Comparison of ENCODE assay signal across 3 fruit fly cellular contexts in genomic region chr3L:14028485-14029384, dm6.
TF ChIP-seq lines count a peak whose summit lies in the region.

Gene Ptip, minus strand, starts transcription at chr3L:14029121.

TF ChIP-seq in whole organism, embryonic, 481 proteins besides CTCF, POLR2A, EP300 and RAD21 (continued from another document and continues in another):
- peak; percentile 99 for TF ChIP-seq BEAF-32 (GFP tag; optimal IDR thresholded peaks at IDR 0.05; lab: Kevin White, UChicago)
- peak; percentile 71 for TF ChIP-seq CG8478 (optimal IDR thresholded peaks at IDR 0.05; lab: Kevin White, UChicago)
- TF ChIP-seq gce (GFP tag; IDR thresholded peaks at IDR 0.05; lab: Robert Waterston, UW): no peak
- peak; percentile 31; the same call in 1 of the 2 replicates for TF ChIP-seq sob (GFP tag; IDR thresholded peaks at IDR 0.05; lab: Robert Waterston, UW)
- peak; percentile 96 for TF ChIP-seq Scr (GFP tag; IDR thresholded peaks at IDR 0.05; lab: Robert Waterston, UW; ENCODE audit: partially characterized antibody)
- TF ChIP-seq az2 (GFP tag; optimal IDR thresholded peaks at IDR 0.05; lab: Kevin White, UChicago): no peak
- TF ChIP-seq NK7.1 (GFP tag; optimal IDR thresholded peaks at IDR 0.05; lab: Kevin White, UChicago): peak; percentile 1
- peak; percentile 35 for TF ChIP-seq Side (GFP tag; optimal IDR thresholded peaks at IDR 0.05; lab: Kevin White, UChicago)
- peak; percentile 75 for TF ChIP-seq Rfx (GFP tag; IDR thresholded peaks at IDR 0.05; lab: Robert Waterston, UW)
- TF ChIP-seq ap (GFP tag; IDR thresholded peaks at IDR 0.05; lab: Robert Waterston, UW): no peak
- TF ChIP-seq CG31224 (GFP tag; IDR thresholded peaks at IDR 0.05; lab: Robert Waterston, UW): no peak
- TF ChIP-seq Xrp1 (GFP tag; IDR thresholded peaks at IDR 0.05; lab: Robert Waterston, UW): peak; percentile 44; the same call in 1 of the 2 replicates
- TF ChIP-seq Hmx (GFP tag; optimal IDR thresholded peaks at IDR 0.05; lab: Kevin White, UChicago): no peak
- TF ChIP-seq gro (GFP tag; optimal IDR thresholded peaks at IDR 0.05; lab: Kevin White, UChicago): peak; percentile 55
- TF ChIP-seq CG15011 (GFP tag; optimal IDR thresholded peaks at IDR 0.05; lab: Kevin White, UChicago): no peak
- TF ChIP-seq CG5953 (GFP tag; IDR thresholded peaks at IDR 0.05; lab: Robert Waterston, UW): no peak
- TF ChIP-seq ranshi (GFP tag; IDR thresholded peaks at IDR 0.05; lab: Robert Waterston, UW): no peak; the same call in 1 of the 2 replicates
- no peak for TF ChIP-seq CG10654 (GFP tag; optimal IDR thresholded peaks at IDR 0.05; lab: Kevin White, UChicago)
- peak; percentile 52 for TF ChIP-seq CG12659 (GFP tag; optimal IDR thresholded peaks at IDR 0.05; lab: Kevin White, UChicago)
- TF ChIP-seq CG7745 (tag; optimal IDR thresholded peaks at IDR 0.05; lab: Kevin White, UChicago): no peak
- TF ChIP-seq CG17385 (GFP tag; optimal IDR thresholded peaks at IDR 0.05; lab: Kevin White, UChicago): peak; percentile 65
- TF ChIP-seq run (tag; optimal IDR thresholded peaks at IDR 0.05; lab: Kevin White, UChicago): no peak
- TF ChIP-seq so (GFP tag; IDR thresholded peaks at IDR 0.05; lab: Robert Waterston, UW): no peak
- no peak for TF ChIP-seq D19B (GFP tag; optimal IDR thresholded peaks at IDR 0.05; lab: Kevin White, UChicago)
- no peak for TF ChIP-seq Neu2 (GFP tag; optimal IDR thresholded peaks at IDR 0.05; lab: Kevin White, UChicago; ENCODE audit: borderline replicate concordance)
- TF ChIP-seq CG2202 (tag; optimal IDR thresholded peaks at IDR 0.05; lab: Kevin White, UChicago): peak; percentile 16
- TF ChIP-seq CG6765 (GFP tag; optimal IDR thresholded peaks at IDR 0.05; lab: Kevin White, UChicago): peak; percentile 22
- TF ChIP-seq Lim3 (GFP tag; IDR thresholded peaks at IDR 0.05; lab: Robert Waterston, UW): no peak
- no peak for TF ChIP-seq cas (GFP tag; IDR thresholded peaks at IDR 0.05; lab: Robert Waterston, UW)
- peak; percentile 40 for TF ChIP-seq CG10267 (tag; optimal IDR thresholded peaks at IDR 0.05; lab: Kevin White, UChicago)
- no peak for TF ChIP-seq CG4854 (GFP tag; optimal IDR thresholded peaks at IDR 0.05; lab: Kevin White, UChicago)
- peak; percentile 13 for TF ChIP-seq CG9727 (GFP tag; optimal IDR thresholded peaks at IDR 0.05; lab: Kevin White, UChicago)
- TF ChIP-seq maf-S (GFP tag; optimal IDR thresholded peaks at IDR 0.05; lab: Kevin White, UChicago): peak; percentile 3
- peak in 1 of 2 experiments; percentile 70 for TF ChIP-seq insv (GFP tag; optimal IDR thresholded peaks at IDR 0.05; lab: Kevin White, UChicago)
- TF ChIP-seq Sin3A (optimal IDR thresholded peaks at IDR 0.05; lab: Kevin White, UChicago): peak; percentile 86
- TF ChIP-seq E2f1 (GFP tag; IDR thresholded peaks at IDR 0.05; lab: Robert Waterston, UW): peak; percentile 98
- TF ChIP-seq Nf-YC (tag; optimal IDR thresholded peaks at IDR 0.05; lab: Kevin White, UChicago): no peak
- peak; percentile 28 for TF ChIP-seq mam (GFP tag; optimal IDR thresholded peaks at IDR 0.05; lab: Kevin White, UChicago)
- no peak for TF ChIP-seq CG4424 (GFP tag; optimal IDR thresholded peaks at IDR 0.05; lab: Kevin White, UChicago)
- TF ChIP-seq CG7786 (GFP tag; optimal IDR thresholded peaks at IDR 0.05; lab: Kevin White, UChicago): no peak
- TF ChIP-seq CG30431 (GFP tag; optimal IDR thresholded peaks at IDR 0.05; lab: Kevin White, UChicago): no peak
- TF ChIP-seq cg (GFP tag; optimal IDR thresholded peaks at IDR 0.05; lab: Kevin White, UChicago): peak; percentile 97
- no peak for TF ChIP-seq BtbVII (GFP tag; optimal IDR thresholded peaks at IDR 0.05; lab: Kevin White, UChicago)
- no peak for TF ChIP-seq repo (GFP tag; optimal IDR thresholded peaks at IDR 0.05; lab: Kevin White, UChicago)
- peak; percentile 27 for TF ChIP-seq CG15514 (GFP tag; optimal IDR thresholded peaks at IDR 0.05; lab: Kevin White, UChicago)

TF ChIP-seq in whole organism, prepupa, 60 proteins besides CTCF, POLR2A, EP300 and RAD21 (continued from another document):
- no peak for TF ChIP-seq CG11902 (GFP tag; optimal IDR thresholded peaks at IDR 0.05; lab: Kevin White, UChicago)
- peak; percentile 19 for TF ChIP-seq CG8632 (GFP tag; optimal IDR thresholded peaks at IDR 0.05; lab: Kevin White, UChicago)
- peak; percentile 30 for TF ChIP-seq CG6792 (GFP tag; optimal IDR thresholded peaks at IDR 0.05; lab: Kevin White, UChicago)
- TF ChIP-seq eg (GFP tag; IDR thresholded peaks at IDR 0.05; lab: Robert Waterston, UW): peak; percentile 39; the same call in 1 of the 3 replicates

TF ChIP-seq in whole organism, wandering third instar larva, 38 proteins besides CTCF, POLR2A, EP300 and RAD21 (continued from another document):
- no peak for TF ChIP-seq br (GFP tag; optimal IDR thresholded peaks at IDR 0.05; lab: Kevin White, UChicago)
- TF ChIP-seq brk (GFP tag; optimal IDR thresholded peaks at IDR 0.05; lab: Kevin White, UChicago): no peak
- TF ChIP-seq sage (GFP tag; optimal IDR thresholded peaks at IDR 0.05; lab: Kevin White, UChicago): peak; percentile 26
- no peak for TF ChIP-seq tai (GFP tag; optimal IDR thresholded peaks at IDR 0.05; lab: Kevin White, UChicago)
- TF ChIP-seq usp (GFP tag; optimal IDR thresholded peaks at IDR 0.05; lab: Kevin White, UChicago): no peak
- peak in 1 of 2 experiments; percentile 1 for TF ChIP-seq foxo (GFP tag; optimal IDR thresholded peaks at IDR 0.05; lab: Kevin White, UChicago)
- no peak for TF ChIP-seq Abd-B (GFP tag; optimal IDR thresholded peaks at IDR 0.05; lab: Kevin White, UChicago)
- no peak for TF ChIP-seq jim (GFP tag; optimal IDR thresholded peaks at IDR 0.05; lab: Kevin White, UChicago)
- no peak for TF ChIP-seq sv (GFP tag; optimal IDR thresholded peaks at IDR 0.05; lab: Kevin White, UChicago)
- TF ChIP-seq woc (GFP tag; optimal IDR thresholded peaks at IDR 0.05; lab: Kevin White, UChicago): peak; percentile 72
- no peak for TF ChIP-seq fru (GFP tag; optimal IDR thresholded peaks at IDR 0.05; lab: Kevin White, UChicago)
- TF ChIP-seq Vsx2 (GFP tag; optimal IDR thresholded peaks at IDR 0.05; lab: Kevin White, UChicago; ENCODE audit: partially characterized antibody): no peak
- peak; percentile 19 for TF ChIP-seq h (GFP tag; optimal IDR thresholded peaks at IDR 0.05; lab: Kevin White, UChicago)
